Fruit fly (Drosophila melanogaster) Kc167 (cell line): ENCODE results near the gene CG10011.

Source experiments
- Sin3A ChIP-seq: fragments of >200 bp; optimal IDR thresholded peaks from 2 replicates; lab custom pipeline; 2018; ENCODE audit warnings: missing external identifiers
- h ChIP-seq: fragments of >200 bp; optimal IDR thresholded peaks from 3 replicates; lab custom pipeline; 2018; ENCODE audit warnings: missing external identifiers
- insv ChIP-seq: fragments of >200 bp; optimal IDR thresholded peaks from 3 replicates; lab custom pipeline; 2018; ENCODE audit warnings: missing external identifiers
- psq ChIP-seq: fragments of >200 bp; optimal IDR thresholded peaks from 2 replicates; lab custom pipeline; 2017; ENCODE audit warnings: missing external identifiers
- ttk ChIP-seq: sonication (Bioruptor generic); optimal IDR thresholded peaks from 2 replicates; lab custom pipeline; 2017; ENCODE audit warnings: missing external identifiers

- TF ChIP-seq insv (lab: Kevin White, UChicago) (no peak), h (no peak), Sin3A (no peak), psq (lab: Kevin White, UChicago) (no peak), ttk (lab: Kevin White, UChicago) (no peak)
These were observed 3.1 kb downstream of the CG10011 start for dm6 chr3R:28631753-28632152.
